Fruit fly (Drosophila melanogaster) whole organism, embryonic: ENCODE data around the gene mwh.

ENCODE experiments used
- Adf1 ChIP-seq: fragments of 200-800 bp; sonication (Bioruptor generic); IDR thresholded peaks from 2 replicates; pipeline ENCODE4 v1.3.6; 2022; ENCODE audit warnings: missing biosample characterization, missing genetic modification characterization
- BEAF-32 ChIP-seq: fragments of 200-800 bp; sonication (Bioruptor generic); optimal IDR thresholded peaks from 3 replicates; lab custom pipeline; 2017; ENCODE audit warnings: missing biosample characterization, missing genetic modification characterization, mild to moderate bottlenecking, moderate library complexity, missing genetic modification reagents
- Bdp1 ChIP-seq: fragments of 200-800 bp; sonication (Bioruptor generic); optimal IDR thresholded peaks from 3 replicates; lab custom pipeline; 2016; ENCODE audit warnings: missing biosample characterization, missing genetic modification characterization
- Blimp-1 ChIP-seq: fragments of 200-800 bp; sonication (Bioruptor generic); optimal IDR thresholded peaks from 3 replicates; lab custom pipeline; 2018; ENCODE audit warnings: missing biosample characterization, missing genetic modification characterization, mild to moderate bottlenecking, moderate library complexity, missing genetic modification reagents
- CG1024 ChIP-seq: fragments of 200-800 bp; sonication (Bioruptor generic); IDR thresholded peaks from 2 replicates; pipeline ENCODE4 v1.3.6; 2022; ENCODE audit warnings: missing biosample characterization, missing genetic modification characterization
- CG10462 ChIP-seq: fragments of 200-800 bp; sonication (Bioruptor generic); optimal IDR thresholded peaks from 2 replicates; lab custom pipeline; 2016; ENCODE audit warnings: missing biosample characterization, missing genetic modification characterization
- CG10543 ChIP-seq: fragments of 200-800 bp; sonication (Bioruptor generic); optimal IDR thresholded peaks from 3 replicates; lab custom pipeline; 2017; ENCODE audit warnings: missing biosample characterization, mild to moderate bottlenecking, missing genetic modification characterization, moderate library complexity
- CG11504 ChIP-seq: fragments of 200-800 bp; sonication (Bioruptor generic); optimal IDR thresholded peaks from 3 replicates; lab custom pipeline; 2019; ENCODE audit warnings: missing biosample characterization, mild to moderate bottlenecking, missing genetic modification characterization, moderate library complexity
- CG12155 ChIP-seq: fragments of 200-800 bp; sonication (Bioruptor generic); optimal IDR thresholded peaks from 3 replicates; lab custom pipeline; 2016; ENCODE audit warnings: missing biosample characterization, missing genetic modification characterization
- CG12769 ChIP-seq: fragments of 200-800 bp; sonication (Bioruptor generic); optimal IDR thresholded peaks from 2 replicates; lab custom pipeline; 2019; ENCODE audit warnings: missing biosample characterization, mild to moderate bottlenecking, missing genetic modification characterization, moderate library complexity
- CG13287 ChIP-seq: fragments of 200-800 bp; sonication (Bioruptor generic); IDR thresholded peaks from 2 replicates; pipeline ENCODE4 v1.3.6; 2022; ENCODE audit warnings: missing biosample characterization, missing genetic modification characterization; ENCODE audit not compliant: partially characterized antibody
- CG14014 ChIP-seq: fragments of 200-800 bp; sonication (Bioruptor generic); IDR thresholded peaks from 2 replicates; pipeline ENCODE4 v1.3.6; 2022; ENCODE audit warnings: missing biosample characterization, missing genetic modification characterization
- CG14965 ChIP-seq: fragments of 200-800 bp; sonication (Bioruptor generic); optimal IDR thresholded peaks from 2 replicates; lab custom pipeline; 2016; ENCODE audit warnings: missing biosample characterization, missing genetic modification characterization, borderline replicate concordance
- CG17385 ChIP-seq: fragments of 200-800 bp; sonication (Bioruptor generic); optimal IDR thresholded peaks from 3 replicates; lab custom pipeline; 2018; ENCODE audit warnings: missing biosample characterization, mild to moderate bottlenecking, missing genetic modification characterization
- CG4404 ChIP-seq: fragments of 200-800 bp; sonication (Bioruptor generic); IDR thresholded peaks from 2 replicates; pipeline ENCODE4 v1.3.6; 2022; ENCODE audit warnings: missing biosample characterization, missing genetic modification characterization
- CG5180 ChIP-seq: fragments of 200-800 bp; sonication (Bioruptor generic); optimal IDR thresholded peaks from 3 replicates; lab custom pipeline; 2017; ENCODE audit warnings: missing biosample characterization, missing genetic modification characterization, mild to moderate bottlenecking, moderate library complexity, missing genetic modification reagents
- CG7357 ChIP-seq: fragments of 200-800 bp; sonication (Bioruptor generic); IDR thresholded peaks from 3 replicates; pipeline ENCODE4 v1.3.6; 2022; ENCODE audit warnings: missing biosample characterization, missing genetic modification characterization
- CG8359 ChIP-seq: fragments of 200-800 bp; sonication (Bioruptor generic); optimal IDR thresholded peaks from 2 replicates; lab custom pipeline; 2017; ENCODE audit warnings: missing biosample characterization, mild to moderate bottlenecking, missing genetic modification characterization, borderline replicate concordance
- CG8944 ChIP-seq: fragments of 200-800 bp; sonication (Bioruptor generic); optimal IDR thresholded peaks from 3 replicates; lab custom pipeline; 2016; ENCODE audit warnings: missing biosample characterization, missing genetic modification characterization
- Deaf1 ChIP-seq: fragments of 200-800 bp; optimal IDR thresholded peaks from 3 replicates; lab custom pipeline; 2019; ENCODE audit warnings: missing biosample characterization, mild to moderate bottlenecking, missing genetic modification characterization, moderate library complexity
- Dek ChIP-seq: fragments of 200-800 bp; sonication (Bioruptor generic); optimal IDR thresholded peaks from 3 replicates; lab custom pipeline; 2019; ENCODE audit warnings: missing biosample characterization, mild to moderate bottlenecking, missing genetic modification characterization, moderate library complexity
- GATAe ChIP-seq: fragments of 200-800 bp; sonication (Bioruptor generic); conservative IDR thresholded peaks from 2 replicates; pipeline ENCODE4 v1.3.6; 2022; ENCODE audit warnings: missing biosample characterization, missing genetic modification characterization
- Hr78 ChIP-seq, 2 experiments: fragments of 200-800 bp in 1 of 2; fragments of >200 bp in 1 of 2; sonication (Bioruptor generic) in 1 of 2; optimal IDR thresholded peaks; 2 replicates each; lab custom pipeline; 2017 to 2019; ENCODE audit warnings: missing biosample characterization in 2 of 2, missing genetic modification characterization in 2 of 2, mild to moderate bottlenecking in 1 of 2, moderate library complexity in 1 of 2
- Lhr ChIP-seq: fragments of 200-800 bp; sonication (Bioruptor generic); optimal IDR thresholded peaks from 3 replicates; lab custom pipeline; 2017; ENCODE audit warnings: mild to moderate bottlenecking, missing biosample characterization, missing genetic modification reagents, missing genetic modification characterization
- Lpt ChIP-seq: fragments of >200 bp; optimal IDR thresholded peaks from 2 replicates; lab custom pipeline; 2018; ENCODE audit warnings: missing biosample characterization, missing genetic modification characterization
- MBD-R2 ChIP-seq: fragments of 200-800 bp; sonication (Bioruptor generic); IDR thresholded peaks from 2 replicates; pipeline ENCODE4 v1.3.6; 2022; ENCODE audit warnings: missing biosample characterization, missing genetic modification characterization
- Med ChIP-seq: fragments of 200-800 bp; sonication (Bioruptor generic); peaks from one replicate; lab custom pipeline; 2016; ENCODE audit warnings: missing biosample characterization, missing genetic modification characterization, mild to moderate bottlenecking, inconsistent platforms, moderate library complexity
- Nf-YC ChIP-seq: fragments of 200-800 bp; optimal IDR thresholded peaks from 3 replicates; lab custom pipeline; 2019; ENCODE audit warnings: missing biosample characterization, mild to moderate bottlenecking, missing genetic modification characterization, moderate library complexity
- Six4 ChIP-seq: fragments of 200-800 bp; sonication (Bioruptor generic); optimal IDR thresholded peaks from 2 replicates; lab custom pipeline; 2016; ENCODE audit warnings: missing biosample characterization, missing genetic modification characterization
- Sox102F ChIP-seq: fragments of 200-800 bp; sonication (Bioruptor generic); optimal IDR thresholded peaks from 2 replicates; lab custom pipeline; 2018; ENCODE audit warnings: missing biosample characterization, mild to moderate bottlenecking, missing genetic modification characterization, moderate library complexity
- Sry-β ChIP-seq: fragments of 200-800 bp; sonication (Bioruptor generic); optimal IDR thresholded peaks from 2 replicates; lab custom pipeline; 2018; ENCODE audit warnings: missing biosample characterization, mild to moderate bottlenecking, missing genetic modification characterization, moderate library complexity
- abd-A ChIP-seq: fragments of 200-800 bp; sonication (Bioruptor generic); optimal IDR thresholded peaks from 3 replicates; lab custom pipeline; 2019; ENCODE audit warnings: missing biosample characterization, mild to moderate bottlenecking, missing genetic modification characterization, moderate library complexity
- bcd ChIP-seq: fragments of 200-800 bp; sonication (Bioruptor generic); optimal IDR thresholded peaks from 2 replicates; lab custom pipeline; 2017; ENCODE audit warnings: missing biosample characterization, mild to moderate bottlenecking, missing genetic modification characterization
- cato ChIP-seq: fragments of 200-800 bp; sonication (Bioruptor generic); optimal IDR thresholded peaks from 2 replicates; lab custom pipeline; 2016; ENCODE audit warnings: missing biosample characterization, missing genetic modification characterization, borderline replicate concordance
- chinmo ChIP-seq: fragments of 200-800 bp; sonication (Bioruptor generic); IDR thresholded peaks from 4 replicates; pipeline ENCODE4 v1.3.6; 2022; ENCODE audit warnings: missing biosample characterization, missing genetic modification characterization; ENCODE audit not compliant: partially characterized antibody
- chm ChIP-seq: fragments of 200-800 bp; sonication (Bioruptor generic); IDR thresholded peaks from 2 replicates; pipeline ENCODE4 v1.3.6; 2022; ENCODE audit warnings: missing biosample characterization, missing genetic modification characterization
- ci ChIP-seq: fragments of 200-800 bp; sonication (Bioruptor generic); IDR thresholded peaks from 3 replicates; pipeline ENCODE4 v1.3.6; 2022; ENCODE audit warnings: missing biosample characterization, missing genetic modification characterization
- disco-r ChIP-seq: fragments of 200-800 bp; sonication (Bioruptor generic); optimal IDR thresholded peaks from 2 replicates; lab custom pipeline; 2016; ENCODE audit warnings: missing biosample characterization, missing genetic modification characterization
- grn ChIP-seq: fragments of 200-800 bp; sonication (Bioruptor generic); optimal IDR thresholded peaks from 3 replicates; lab custom pipeline; 2017; ENCODE audit warnings: missing biosample characterization, missing genetic modification characterization
- gsb ChIP-seq: fragments of 200-800 bp; sonication (Bioruptor generic); IDR thresholded peaks from 2 replicates; pipeline ENCODE4 v1.3.6; 2022; ENCODE audit warnings: missing biosample characterization, missing genetic modification characterization
- pb ChIP-seq: fragments of 200-800 bp; sonication (Bioruptor generic); optimal IDR thresholded peaks from 3 replicates; lab custom pipeline; 2016; ENCODE audit warnings: missing biosample characterization, missing genetic modification characterization
- pho ChIP-seq: fragments of 200-800 bp; sonication (Bioruptor generic); optimal IDR thresholded peaks from 2 replicates; lab custom pipeline; 2016; ENCODE audit warnings: missing biosample characterization, missing genetic modification characterization
- rib ChIP-seq: fragments of 200-800 bp; sonication (Bioruptor generic); IDR thresholded peaks from 2 replicates; pipeline ENCODE4 v1.3.6; 2022; ENCODE audit warnings: missing biosample characterization, missing genetic modification characterization
- sd ChIP-seq: fragments of 200-800 bp; sonication (Bioruptor generic); optimal IDR thresholded peaks from 3 replicates; lab custom pipeline; 2018; ENCODE audit warnings: missing biosample characterization, mild to moderate bottlenecking, missing genetic modification characterization, moderate library complexity
- shn ChIP-seq: fragments of 200-800 bp; sonication (Bioruptor generic); optimal IDR thresholded peaks from 3 replicates; lab custom pipeline; 2016; ENCODE audit warnings: missing biosample characterization, missing genetic modification characterization
- sima ChIP-seq: fragments of 200-800 bp; sonication (Bioruptor generic); optimal IDR thresholded peaks from 2 replicates; lab custom pipeline; 2016; ENCODE audit warnings: missing biosample characterization, missing genetic modification characterization
- vvl ChIP-seq: fragments of 200-800 bp; sonication (Bioruptor generic); IDR thresholded peaks from 2 replicates; pipeline ENCODE4 v1.3.6; 2022; ENCODE audit warnings: missing biosample characterization, missing genetic modification characterization
- wdn ChIP-seq: fragments of 200-800 bp; sonication (Bioruptor generic); IDR thresholded peaks from 2 replicates; pipeline ENCODE4 v1.3.6; 2022; ENCODE audit warnings: missing biosample characterization, missing genetic modification characterization
- zf30C ChIP-seq: fragments of 200-800 bp; sonication (Bioruptor generic); optimal IDR thresholded peaks from 3 replicates; lab custom pipeline; 2018; ENCODE audit warnings: missing biosample characterization, mild to moderate bottlenecking, missing genetic modification characterization

The mwh gene

DNA sequence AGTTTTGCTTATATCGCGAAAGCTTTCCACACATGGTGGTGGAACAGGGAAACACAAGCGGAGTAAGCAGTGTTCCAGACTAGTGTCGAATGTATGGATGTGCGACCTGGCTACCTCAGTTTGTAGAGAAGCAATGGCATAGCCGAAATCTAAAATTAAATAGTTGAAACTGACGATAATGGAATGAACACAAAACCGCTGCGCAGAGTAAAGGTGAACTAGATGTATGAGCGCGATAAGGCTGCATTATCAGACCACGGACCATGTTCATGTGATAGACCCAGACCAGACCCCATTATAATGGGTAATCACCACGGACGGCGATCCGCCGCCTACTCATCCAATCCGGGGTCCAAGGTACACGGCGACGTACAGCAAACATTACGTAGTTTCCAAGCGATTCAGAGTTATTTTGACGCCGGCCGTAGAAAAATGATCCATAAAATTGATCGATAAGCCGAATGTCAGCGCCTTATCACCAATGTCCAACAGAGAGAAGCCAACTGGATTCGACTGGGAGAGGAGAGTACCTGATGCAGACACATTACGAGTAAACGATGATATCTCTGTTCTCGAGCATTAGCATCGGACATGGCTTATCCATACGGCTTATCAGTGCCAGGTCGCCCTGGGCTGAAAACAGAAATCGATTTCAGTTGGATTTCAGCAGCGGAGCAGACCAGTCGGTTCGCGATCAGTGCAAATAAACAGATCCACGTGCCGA lies 11.5 kb upstream of the mwh start, which contains the start of gene CG13912 (continued):
- TF ChIP-seq ci (peak; percentile 43), MBD-R2 (no peak), Blimp-1 (no peak), Lpt (no peak), rib (no peak), CG8359 (GFP tag; lab: Kevin White, UChicago) (no peak), CG17385 (peak; percentile 18), CG7357 (no peak), CG5180 (GFP tag; lab: Kevin White, UChicago) (peak; percentile 24), Bdp1 (GFP tag; lab: Kevin White, UChicago) (no peak), CG12155 (GFP tag; lab: Kevin White, UChicago) (no peak), pho (GFP tag; lab: Kevin White, UChicago) (no peak), GATAe (peak; percentile 49), CG13287 (peak; percentile 23; the same call in 1 of the 2 replicates), CG14014 (GFP tag; lab: Robert Waterston, UW) (0 out of 2 replicates have a peak, but pooled peaks have one; percentile 8), CG4404 (GFP tag; lab: Robert Waterston, UW) (no peak), Deaf1 (tag; lab: Kevin White, UChicago) (no peak), Nf-YC (tag; lab: Kevin White, UChicago) (peak; percentile 26), disco-r (no peak), vvl (GFP tag; lab: Robert Waterston, UW) (no peak), sima (GFP tag; lab: Kevin White, UChicago) (no peak), Dek (tag; lab: Kevin White, UChicago) (peak; percentile 48), zf30C (GFP tag; lab: Kevin White, UChicago) (no peak), gsb (GFP tag; lab: Robert Waterston, UW) (no peak), pb (GFP tag; lab: Kevin White, UChicago) (no peak), Med (GFP tag; lab: Kevin White, UChicago) (peak; percentile 89), cato (GFP tag; lab: Kevin White, UChicago) (no peak), abd-A (tag; lab: Kevin White, UChicago) (no peak), CG10543 (GFP tag; lab: Kevin White, UChicago) (peak; percentile 90), Adf1 (GFP tag; lab: Robert Waterston, UW) (peak; percentile 25; the same call in 1 of the 2 replicates), sd (tag; lab: Kevin White, UChicago) (peak; percentile 96), CG11504 (tag; lab: Kevin White, UChicago) (peak; percentile 7), CG12769 (tag; lab: Kevin White, UChicago) (peak; percentile 9), grn (peak; percentile 99), CG1024 (GFP tag; lab: Robert Waterston, UW) (no peak), CG10462 (no peak), CG14965 (GFP tag; lab: Kevin White, UChicago) (no peak), chm (GFP tag; lab: Robert Waterston, UW) (0 out of 2 replicates have a peak, but pooled peaks have one; percentile 25), shn (GFP tag; lab: Kevin White, UChicago) (peak; percentile 37), BEAF-32 (GFP tag; lab: Kevin White, UChicago) (no peak), Sry-β (GFP tag; lab: Kevin White, UChicago) (no peak), Hr78 (GFP tag; optimal IDR thresholded peaks at IDR 0.05; lab: Kevin White, UChicago) (peak in 1 of 2 experiments; percentile 82), bcd (GFP tag; lab: Kevin White, UChicago) (no peak), Six4 (GFP tag; lab: Kevin White, UChicago) (no peak), chinmo (GFP tag; lab: Robert Waterston, UW) (peak; percentile 84; the same call in 3 of the 4 replicates), Sox102F (GFP tag; lab: Kevin White, UChicago) (no peak), wdn (GFP tag; lab: Robert Waterston, UW) (no peak), CG8944 (GFP tag; lab: Kevin White, UChicago) (no peak), Lhr (GFP tag; lab: Kevin White, UChicago) (peak; percentile 66)
